Worm (Caenorhabditis elegans) whole organism, L1 larva: ENCODE results near the gene dao-6.

Source experiments
- aha-1 ChIP-seq: fragments of 150-350 bp; optimal IDR thresholded peaks from 2 replicates; lab custom pipeline; 2014; ENCODE audit warnings: missing biosample characterization, missing genetic modification characterization
- ama-1 ChIP-seq: fragments of 150-350 bp; optimal IDR thresholded peaks from 2 replicates; lab custom pipeline; 2014
- ces-1 ChIP-seq: fragments of 150-350 bp; optimal IDR thresholded peaks from 2 replicates; lab custom pipeline; 2014; ENCODE audit warnings: missing biosample characterization, missing genetic modification reagents, missing genetic modification characterization
- egl-27 ChIP-seq, 2 experiments: fragments of 150-350 bp in 1 of 2; sonication (generic microtip); optimal IDR thresholded peaks; 3 replicates each; lab custom pipeline; 2017 to 2018; ENCODE audit warnings: missing biosample characterization in 2 of 2, missing genetic modification characterization in 2 of 2, missing genetic modification reagents in 2 of 2
- nhr-11 ChIP-seq: fragments of 150-350 bp; optimal IDR thresholded peaks from 2 replicates; lab custom pipeline; 2014; ENCODE audit warnings: missing biosample characterization, missing genetic modification characterization
- nhr-237 ChIP-seq: fragments of 150-350 bp; optimal IDR thresholded peaks from 2 replicates; lab custom pipeline; 2014; ENCODE audit warnings: missing biosample characterization, missing genetic modification characterization
- nhr-76 ChIP-seq: sonication (generic microtip); optimal IDR thresholded peaks from 2 replicates; lab custom pipeline; 2017; ENCODE audit warnings: missing biosample characterization, missing genetic modification characterization
- nhr-77 ChIP-seq: fragments of 150-350 bp; optimal IDR thresholded peaks from 2 replicates; lab custom pipeline; 2014; ENCODE audit warnings: missing biosample characterization, missing genetic modification characterization
- snpc-4 ChIP-seq: fragments of 150-350 bp; optimal IDR thresholded peaks from 2 replicates; lab custom pipeline; 2014; ENCODE audit warnings: missing biosample characterization, missing genetic modification characterization
- sptf-1 ChIP-seq: fragments of 150-350 bp; optimal IDR thresholded peaks from 2 replicates; lab custom pipeline; 2014; ENCODE audit warnings: missing biosample characterization, missing genetic modification characterization
- unc-62 ChIP-seq: fragments of 150-350 bp; optimal IDR thresholded peaks from 2 replicates; lab custom pipeline; 2014; ENCODE audit warnings: missing biosample characterization, missing genetic modification reagents, missing genetic modification characterization
- zag-1 ChIP-seq: fragments of 150-350 bp; optimal IDR thresholded peaks from 2 replicates; lab custom pipeline; 2014; ENCODE audit warnings: missing biosample characterization, missing genetic modification characterization

DNA sequence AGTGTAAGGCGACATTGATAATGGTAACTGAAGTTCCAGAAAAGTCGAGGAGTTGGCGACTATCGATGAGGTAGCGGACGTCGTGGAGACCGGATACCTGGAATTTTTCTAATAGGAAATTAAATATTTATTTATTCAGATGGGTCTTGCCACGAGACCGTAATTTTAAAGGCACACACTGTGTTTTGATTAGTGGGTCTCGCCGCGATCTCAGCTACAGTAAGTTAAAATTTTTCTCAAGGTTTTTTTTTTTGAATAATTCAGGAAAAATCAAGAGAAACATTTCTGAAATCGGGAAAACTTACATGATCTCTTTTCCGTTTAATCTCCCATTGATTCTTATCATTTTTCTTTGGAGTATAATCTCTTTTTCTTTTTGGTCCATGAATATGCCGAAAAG lies 43.1 kb upstream of the dao-6 start:
- TF ChIP-seq zag-1, result no peak
- TF ChIP-seq aha-1 (tag; lab: Kevin White, UChicago), result no peak
- TF ChIP-seq nhr-237, result no peak
- TF ChIP-seq nhr-76 (tag; lab: Kevin White, UChicago), result no peak
- TF ChIP-seq unc-62 (GFP tag; lab: Kevin White, UChicago), result no peak
- no peak for TF ChIP-seq ces-1 (GFP tag; lab: Kevin White, UChicago)
- TF ChIP-seq egl-27 (tag; optimal IDR thresholded peaks at IDR 0.05; lab: Kevin White, UChicago), result no peak
- no peak for TF ChIP-seq snpc-4 (tag; lab: Kevin White, UChicago)
- TF ChIP-seq nhr-11, result no peak
- TF ChIP-seq sptf-1, result no peak
- TF ChIP-seq nhr-77 (tag; lab: Kevin White, UChicago), result no peak
- no peak for TF ChIP-seq ama-1
